Worm (Caenorhabditis elegans) whole organism, L4/young adult: ENCODE data around the gene srsx-15.

Experiments
- dao-5 ChIP-seq: sonication (generic microtip); optimal IDR thresholded peaks from 2 replicates; lab custom pipeline; 2016; ENCODE audit warnings: missing genotype, missing genetic modification characterization, moderate library complexity, missing compliant biosample characterization
- him-1 ChIP-seq: sonication (generic microtip); optimal IDR thresholded peaks from 2 replicates; lab custom pipeline; 2016; ENCODE audit warnings: missing genotype, missing genetic modification reagents, missing genetic modification characterization, missing compliant biosample characterization

DNA sequence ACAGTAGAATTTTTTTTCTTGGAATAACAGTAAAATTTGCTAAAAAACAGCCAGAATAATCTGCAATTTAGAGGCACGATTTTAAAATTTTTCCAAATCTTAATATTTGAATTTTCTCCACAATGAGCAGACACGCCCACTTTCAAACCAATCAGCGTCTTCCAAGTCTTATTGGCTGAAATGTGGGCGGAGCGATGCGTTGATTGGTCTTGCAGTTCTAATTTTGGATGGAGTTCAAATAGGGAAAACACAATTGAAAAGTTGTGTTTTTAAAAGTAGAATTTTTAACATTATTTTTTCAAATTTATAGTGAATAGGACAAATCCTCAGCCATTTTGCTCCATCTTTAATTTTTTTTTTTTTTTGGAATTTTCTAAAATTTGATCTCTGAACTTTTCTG is 40.9 kb downstream of the srsx-15 start:
- no peak for TF ChIP-seq him-1 (tag; lab: Kevin White, UChicago)
- no peak for TF ChIP-seq dao-5
